Worm (Caenorhabditis elegans) whole organism, L2 larva: ENCODE results near the gene F37A8.1.

Source experiments
- F13H6.1 ChIP-seq: sonication (generic microtip); optimal IDR thresholded peaks from 2 replicates; lab custom pipeline; 2016; ENCODE audit warnings: missing genetic modification characterization, missing compliant biosample characterization
- R02D3.7 ChIP-seq: fragments of 150-350 bp; optimal IDR thresholded peaks from 2 replicates; lab custom pipeline; 2014; ENCODE audit warnings: missing biosample characterization, missing genetic modification characterization
- ceh-82 ChIP-seq: fragments of 150-350 bp; optimal IDR thresholded peaks from 2 replicates; lab custom pipeline; 2014; ENCODE audit warnings: missing biosample characterization, missing genetic modification characterization
- elt-3 ChIP-seq: sonication (generic microtip); optimal IDR thresholded peaks from 2 replicates; lab custom pipeline; 2017; ENCODE audit warnings: missing biosample characterization, missing genetic modification characterization
- mab-5 ChIP-seq: fragments of 150-350 bp; optimal IDR thresholded peaks from 2 replicates; lab custom pipeline; 2014; ENCODE audit warnings: missing biosample characterization, missing genetic modification characterization
- mdl-1 ChIP-seq, 2 experiments: fragments of 150-350 bp in 1 of 2; sonication (generic microtip) in 1 of 2; optimal IDR thresholded peaks; 2 replicates each; lab custom pipeline; 2017; ENCODE audit warnings: missing biosample characterization in 2 of 2, missing genetic modification characterization in 2 of 2
- snpc-4 ChIP-seq: fragments of 150-350 bp; optimal IDR thresholded peaks from 2 replicates; lab custom pipeline; 2014; ENCODE audit warnings: missing biosample characterization, missing genetic modification characterization
- ztf-11 ChIP-seq: sonication (generic microtip); optimal IDR thresholded peaks from 2 replicates; lab custom pipeline; 2017; ENCODE audit warnings: missing biosample characterization, missing genetic modification characterization

DNA sequence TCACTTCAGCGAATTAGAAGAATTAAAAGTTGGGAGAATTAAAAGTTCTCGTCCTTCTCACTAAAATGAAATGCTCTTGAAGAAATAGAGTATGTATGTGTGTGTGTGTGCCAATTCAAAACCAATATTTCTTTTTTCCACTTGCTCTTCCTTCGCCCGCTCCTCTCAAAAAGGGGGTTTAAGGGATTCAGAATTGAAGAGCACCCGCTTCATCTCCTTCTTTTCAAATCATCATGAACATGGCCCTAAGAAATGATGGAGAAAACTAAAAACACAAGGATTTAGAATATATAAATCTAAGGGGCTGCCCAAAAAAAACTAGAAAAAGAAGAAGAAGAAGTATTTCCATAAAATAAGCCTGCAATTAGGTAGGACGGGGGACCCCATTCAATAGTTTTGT lies 40.9 kb downstream of the F37A8.1 start:
- no peak for TF ChIP-seq snpc-4
- TF ChIP-seq ceh-82 (tag; lab: Kevin White, UChicago) = no peak
- TF ChIP-seq ztf-11 = no peak
- no peak for TF ChIP-seq F13H6.1
- no peak for TF ChIP-seq mdl-1 (tag; optimal IDR thresholded peaks at IDR 0.05; lab: Kevin White, UChicago)
- no peak for TF ChIP-seq elt-3 (tag; lab: Kevin White, UChicago)
- TF ChIP-seq R02D3.7 (tag; lab: Kevin White, UChicago) = no peak
- no peak for TF ChIP-seq mab-5
